Worm (Caenorhabditis elegans): Measurements from ENCODE around the gene C14C10.5.

The C14C10.5 gene

ce11 chrV:12636248-12636647 lies 36.3 kb downstream of the C14C10.5 start:
- TF ChIP-seq pes-1 (GFP tag; IDR thresholded peaks at IDR 0.05) (no peak), aly-1 (tag; optimal IDR thresholded peaks at IDR 0.05) (no peak), F13C5.2 (tag; optimal IDR thresholded peaks at IDR 0.05) (no peak), hmg-4 (GFP tag; optimal IDR thresholded peaks at IDR 0.05) (no peak), ets-7 (tag; optimal IDR thresholded peaks at IDR 0.05) (no peak), ceh-36 (tag; optimal IDR thresholded peaks at IDR 0.05) (no peak), tbx-37 (GFP tag; conservative IDR thresholded peaks at IDR 0.05) (no peak), sea-1 (GFP tag; conservative IDR thresholded peaks at IDR 0.05) (no peak), flt-1 (GFP tag; IDR thresholded peaks at IDR 0.05) (no peak), ama-1 (optimal IDR thresholded peaks at IDR 0.05) (no peak)

ce11 chrV:12637238-12637690 lies 37.3 kb downstream of the C14C10.5 start, which contains the start of gene F56H9.2:
Gene F56H9.2 (plus strand): TSS chrV:12637663.
- TF ChIP-seq hmbx-1 (tag; optimal IDR thresholded peaks at IDR 0.05) (no peak), aly-1 (tag; optimal IDR thresholded peaks at IDR 0.05) (no peak), scrt-1 (GFP tag; IDR thresholded peaks at IDR 0.05) (no peak), ceh-36 (tag; optimal IDR thresholded peaks at IDR 0.05) (no peak), tbx-11 (GFP tag; IDR thresholded peaks at IDR 0.05) (no peak), ets-7 (tag; optimal IDR thresholded peaks at IDR 0.05) (no peak)

DNA sequence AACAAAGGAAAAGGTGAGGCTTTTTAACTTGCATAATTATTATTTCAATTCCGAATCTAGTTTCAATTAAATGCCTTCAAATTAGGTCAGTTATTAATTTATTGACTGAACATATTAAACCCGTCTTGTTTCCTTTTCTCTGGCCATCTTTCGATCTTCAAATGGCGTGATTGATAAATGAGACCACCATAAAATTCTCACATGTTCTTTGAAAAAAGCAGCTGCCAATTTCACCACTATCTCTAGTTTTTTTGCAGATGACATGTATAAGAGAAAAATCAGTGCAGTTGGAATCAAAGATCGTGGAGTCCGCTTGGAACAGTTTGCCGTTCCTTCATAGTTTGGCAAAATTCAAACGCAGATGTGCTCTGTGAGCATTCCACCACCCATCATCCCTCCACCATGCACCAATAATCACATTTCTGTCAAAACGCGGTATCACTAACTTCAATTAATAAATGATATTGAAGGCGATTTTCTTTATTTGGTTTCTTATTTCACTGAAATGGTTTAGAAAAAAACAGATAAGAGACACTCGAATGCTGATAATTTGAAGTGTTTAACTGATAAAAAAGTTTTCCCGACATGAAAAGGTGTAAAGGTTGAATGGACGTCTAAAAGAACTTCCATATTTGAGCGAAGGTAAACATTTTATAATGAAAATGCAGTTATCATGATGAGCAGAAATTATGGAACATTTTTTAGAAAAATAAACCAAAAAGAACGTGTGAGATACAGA lies 37.9 kb downstream of the C14C10.5 start:
- TF ChIP-seq ama-1 (optimal IDR thresholded peaks at IDR 0.05): no peak
- no peak for TF ChIP-seq tbx-11 (GFP tag; IDR thresholded peaks at IDR 0.05)

DNA sequence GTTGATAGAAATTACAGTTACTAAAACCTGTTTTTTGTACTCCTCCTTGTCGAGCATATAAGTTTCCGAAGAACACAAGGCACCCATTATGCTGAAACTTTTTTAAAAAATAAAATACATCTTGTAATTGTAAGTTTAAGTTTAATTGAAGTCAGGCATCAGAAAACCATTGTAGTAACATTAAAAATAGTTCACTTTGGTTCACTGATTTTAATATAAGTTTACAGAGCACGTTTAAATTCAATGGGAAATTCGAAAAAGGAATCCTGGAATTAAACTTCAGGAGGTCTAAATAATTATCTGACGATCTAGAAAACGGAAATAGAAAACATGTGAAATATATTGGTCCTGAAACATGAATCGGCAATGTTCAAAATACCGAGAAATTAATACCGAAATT lies 40.4 kb downstream of the C14C10.5 start, which contains the start of gene gpa-8:
gpa-8 (minus strand) TSS at position 101 of the 400 bp plus-strand sequence.
- TF ChIP-seq F13C5.2 (tag; optimal IDR thresholded peaks at IDR 0.05) (no peak), hnd-1 (tag; optimal IDR thresholded peaks at IDR 0.05) (no peak), flt-1 (GFP tag; IDR thresholded peaks at IDR 0.05) (no peak), tra-4 (tag; optimal IDR thresholded peaks at IDR 0.05) (no peak), sea-1 (GFP tag; conservative IDR thresholded peaks at IDR 0.05) (no peak), tbx-37 (GFP tag; conservative IDR thresholded peaks at IDR 0.05) (no peak), scrt-1 (GFP tag; IDR thresholded peaks at IDR 0.05) (no peak), tbx-11 (GFP tag; IDR thresholded peaks at IDR 0.05) (no peak), ceh-36 (tag; optimal IDR thresholded peaks at IDR 0.05) (no peak), hmbx-1 (tag; optimal IDR thresholded peaks at IDR 0.05) (no peak), aly-1 (tag; optimal IDR thresholded peaks at IDR 0.05) (no peak)

ce11 chrV:12644500-12644899 lies 44.5 kb downstream of the C14C10.5 start, which contains the start of gene F56H9.8:
Gene F56H9.8 (plus strand): TSS chrV:12644800.
- TF ChIP-seq tbx-37 (GFP tag; conservative IDR thresholded peaks at IDR 0.05): no peak
- TF ChIP-seq ceh-36 (tag; optimal IDR thresholded peaks at IDR 0.05): no peak
- TF ChIP-seq F13C5.2 (tag; optimal IDR thresholded peaks at IDR 0.05): no peak
- TF ChIP-seq sea-1 (GFP tag; conservative IDR thresholded peaks at IDR 0.05): no peak
- no peak for TF ChIP-seq hnd-1 (tag; optimal IDR thresholded peaks at IDR 0.05)
- no peak for TF ChIP-seq ets-7 (tag; optimal IDR thresholded peaks at IDR 0.05)
- TF ChIP-seq aly-1 (tag; optimal IDR thresholded peaks at IDR 0.05): no peak
- TF ChIP-seq tra-4 (tag; optimal IDR thresholded peaks at IDR 0.05): no peak
- TF ChIP-seq tbx-11 (GFP tag; IDR thresholded peaks at IDR 0.05): no peak
- no peak for TF ChIP-seq flt-1 (GFP tag; IDR thresholded peaks at IDR 0.05)
- no peak for TF ChIP-seq ama-1 (optimal IDR thresholded peaks at IDR 0.05)
- no peak for TF ChIP-seq B0310.2 (tag; optimal IDR thresholded peaks at IDR 0.05)
- TF ChIP-seq hmg-4 (GFP tag; optimal IDR thresholded peaks at IDR 0.05): no peak
- no peak for TF ChIP-seq scrt-1 (GFP tag; IDR thresholded peaks at IDR 0.05)

DNA sequence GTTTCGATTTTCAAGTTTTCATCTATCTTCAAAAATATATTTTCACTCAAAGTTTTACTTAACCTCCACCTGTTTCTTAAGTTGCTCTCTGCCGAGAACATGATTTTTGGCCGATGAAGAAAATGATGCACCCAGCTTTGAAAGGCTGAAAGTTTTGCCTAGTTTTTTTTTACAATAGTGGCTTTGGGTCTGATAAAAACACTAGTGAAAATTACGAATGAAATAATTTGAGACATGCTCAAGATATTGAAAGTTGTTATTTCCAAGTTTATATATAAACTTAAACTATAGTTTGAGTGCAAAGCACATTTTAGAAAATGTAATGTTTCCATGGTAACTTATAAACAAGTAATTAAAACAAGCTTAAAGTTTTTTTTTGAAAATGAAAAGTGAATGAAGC lies 49.2 kb downstream of the C14C10.5 start, which contains the start of gene gpa-9:
gpa-9 (minus strand) TSS at position 101 of the 400 bp plus-strand sequence.
- TF ChIP-seq hmg-4 (GFP tag; optimal IDR thresholded peaks at IDR 0.05): no peak
- TF ChIP-seq scrt-1 (GFP tag; IDR thresholded peaks at IDR 0.05): no peak
- no peak for TF ChIP-seq pes-1 (GFP tag; IDR thresholded peaks at IDR 0.05)
- TF ChIP-seq ceh-13 (GFP tag; optimal IDR thresholded peaks at IDR 0.05): no peak
- TF ChIP-seq sea-1 (GFP tag; conservative IDR thresholded peaks at IDR 0.05): no peak

- TF ChIP-seq hnd-1 (tag; optimal IDR thresholded peaks at IDR 0.05) (no peak), ama-1 (optimal IDR thresholded peaks at IDR 0.05) (no peak), aly-1 (tag; optimal IDR thresholded peaks at IDR 0.05) (no peak), pes-1 (GFP tag; IDR thresholded peaks at IDR 0.05) (no peak), ceh-13 (GFP tag; optimal IDR thresholded peaks at IDR 0.05) (no peak), ceh-36 (tag; optimal IDR thresholded peaks at IDR 0.05) (no peak), hmbx-1 (tag; optimal IDR thresholded peaks at IDR 0.05) (no peak), sea-1 (GFP tag; conservative IDR thresholded peaks at IDR 0.05) (no peak), ets-7 (tag; optimal IDR thresholded peaks at IDR 0.05) (no peak), scrt-1 (GFP tag; IDR thresholded peaks at IDR 0.05) (no peak), tbx-37 (GFP tag; conservative IDR thresholded peaks at IDR 0.05) (no peak), F13C5.2 (tag; optimal IDR thresholded peaks at IDR 0.05) (no peak), flt-1 (GFP tag; IDR thresholded peaks at IDR 0.05) (no peak), B0310.2 (tag; optimal IDR thresholded peaks at IDR 0.05) (no peak), tra-4 (tag; optimal IDR thresholded peaks at IDR 0.05) (no peak), tbx-11 (GFP tag; IDR thresholded peaks at IDR 0.05) (no peak), hmg-4 (GFP tag; optimal IDR thresholded peaks at IDR 0.05) (no peak)
Measured at ce11 chrV:12649636-12650035, 49.6 kb downstream of the C14C10.5 start, which contains the start of gene lin-25. Gene lin-25 (plus strand): TSS chrV:12649925.
